Worm (Caenorhabditis elegans) whole organism, mixed stage, embryonic: ENCODE measurements around the gene lab-2.

Source experiments
- M03D4.4 ChIP-seq: sonication (generic microtip); optimal IDR thresholded peaks from 2 replicates; lab custom pipeline; 2017; ENCODE audit warnings: mild to moderate bottlenecking, missing genetic modification characterization, missing compliant biosample characterization
- blmp-1 ChIP-seq: fragments of 150-350 bp; optimal IDR thresholded peaks from 2 replicates; lab custom pipeline; 2014; ENCODE audit warnings: missing biosample characterization, missing genetic modification characterization
- ceh-39 ChIP-seq: fragments of 150-350 bp; optimal IDR thresholded peaks from 2 replicates; lab custom pipeline; 2014; ENCODE audit warnings: missing biosample characterization, missing genetic modification characterization
- ceh-83 ChIP-seq: fragments of 200-800 bp; sonication (Bioruptor generic); optimal IDR thresholded peaks from 2 replicates; lab custom pipeline; 2018; ENCODE audit warnings: mild to moderate bottlenecking, missing genetic modification characterization, missing compliant biosample characterization
- ces-1 ChIP-seq: fragments of 150-350 bp; optimal IDR thresholded peaks from 2 replicates; lab custom pipeline; 2014; ENCODE audit warnings: missing biosample characterization, missing genetic modification reagents, missing genetic modification characterization
- cnd-1 ChIP-seq: fragments of 200-800 bp; sonication (Bioruptor generic); optimal IDR thresholded peaks from 2 replicates; lab custom pipeline; 2018; ENCODE audit warnings: mild to moderate bottlenecking, missing genetic modification characterization, missing compliant biosample characterization
- drap-1 ChIP-seq: fragments of 200-800 bp; sonication (Bioruptor generic); optimal IDR thresholded peaks from 3 replicates; lab custom pipeline; 2018; ENCODE audit warnings: mild to moderate bottlenecking, missing genetic modification characterization, missing compliant biosample characterization
- elt-1 ChIP-seq: sonication (generic microtip); optimal IDR thresholded peaks from 2 replicates; lab custom pipeline; 2017; ENCODE audit warnings: missing genetic modification characterization, mild to moderate bottlenecking, missing compliant biosample characterization, antibody characterized with exemption, moderate library complexity, borderline replicate concordance; ENCODE audit not compliant: insufficient read depth
- elt-3 ChIP-seq: fragments of 150-350 bp; optimal IDR thresholded peaks from 2 replicates; lab custom pipeline; 2014; ENCODE audit warnings: missing biosample characterization, missing genetic modification characterization
- ham-2 ChIP-seq: fragments of 200-800 bp; sonication (Bioruptor generic); optimal IDR thresholded peaks from 2 replicates; lab custom pipeline; 2018; ENCODE audit warnings: mild to moderate bottlenecking, missing genetic modification characterization, missing compliant biosample characterization
- lin-32 ChIP-seq: fragments of 200-800 bp; sonication (Bioruptor generic); optimal IDR thresholded peaks from 2 replicates; lab custom pipeline; 2018; ENCODE audit warnings: mild to moderate bottlenecking, missing genetic modification characterization, missing compliant biosample characterization
- lsy-2 ChIP-seq: fragments of 150-350 bp; optimal IDR thresholded peaks from 2 replicates; lab custom pipeline; 2014; ENCODE audit warnings: missing biosample characterization, missing genetic modification characterization
- mab-5 ChIP-seq: fragments of 150-350 bp; optimal IDR thresholded peaks from 2 replicates; lab custom pipeline; 2014; ENCODE audit warnings: missing biosample characterization, missing genetic modification characterization
- mep-1 ChIP-seq: fragments of 150-350 bp; optimal IDR thresholded peaks from 2 replicates; lab custom pipeline; 2017; ENCODE audit warnings: missing biosample characterization, missing genetic modification reagents, missing genetic modification characterization, inconsistent platforms
- mls-2 ChIP-seq: sonication (generic microtip); optimal IDR thresholded peaks from 2 replicates; lab custom pipeline; 2016; ENCODE audit warnings: mild to moderate bottlenecking, missing genetic modification characterization, moderate library complexity, missing compliant biosample characterization
- nhr-12 ChIP-seq: fragments of 150-350 bp; optimal IDR thresholded peaks from 2 replicates; lab custom pipeline; 2014; ENCODE audit warnings: missing biosample characterization, missing genetic modification characterization
- nhr-2 ChIP-seq: fragments of 150-350 bp; optimal IDR thresholded peaks from 2 replicates; lab custom pipeline; 2014; ENCODE audit warnings: missing biosample characterization, missing genetic modification characterization
- nhr-237 ChIP-seq: fragments of 150-350 bp; optimal IDR thresholded peaks from 2 replicates; lab custom pipeline; 2014; ENCODE audit warnings: missing biosample characterization, missing genetic modification characterization
- nhr-28 ChIP-seq: fragments of 150-350 bp; optimal IDR thresholded peaks from 2 replicates; lab custom pipeline; 2014; ENCODE audit warnings: missing biosample characterization, missing genetic modification characterization
- nhr-76 ChIP-seq: sonication (generic microtip); optimal IDR thresholded peaks from 2 replicates; lab custom pipeline; 2017; ENCODE audit warnings: missing biosample characterization, missing genetic modification characterization
- pha-4 ChIP-seq: fragments of 150-350 bp; optimal IDR thresholded peaks from 2 replicates; lab custom pipeline; 2018; ENCODE audit warnings: missing biosample characterization, missing genetic modification reagents, missing genetic modification characterization
- sem-2 ChIP-seq: fragments of 200-800 bp; sonication (Bioruptor generic); optimal IDR thresholded peaks from 2 replicates; lab custom pipeline; 2018; ENCODE audit warnings: mild to moderate bottlenecking, missing genetic modification characterization, missing compliant biosample characterization
- snpc-4 ChIP-seq: fragments of 150-350 bp; optimal IDR thresholded peaks from 2 replicates; lab custom pipeline; 2014; ENCODE audit warnings: missing biosample characterization, missing genetic modification characterization
- tbx-8 ChIP-seq: fragments of 200-800 bp; sonication (Bioruptor generic); optimal IDR thresholded peaks from 2 replicates; lab custom pipeline; 2018; ENCODE audit warnings: mild to moderate bottlenecking, missing genetic modification characterization, moderate library complexity, missing compliant biosample characterization
- unc-120 ChIP-seq: sonication (generic microtip); optimal IDR thresholded peaks from 2 replicates; lab custom pipeline; 2017; ENCODE audit warnings: missing genetic modification characterization, missing compliant biosample characterization; ENCODE audit not compliant: poor library complexity, severe bottlenecking
- zip-8 ChIP-seq: fragments of 150-350 bp; optimal IDR thresholded peaks from 2 replicates; lab custom pipeline; 2014; ENCODE audit warnings: missing biosample characterization, missing genetic modification characterization
- ztf-11 ChIP-seq: fragments of 150-350 bp; optimal IDR thresholded peaks from 2 replicates; lab custom pipeline; 2014; ENCODE audit warnings: missing biosample characterization, missing genetic modification characterization

The lab-2 gene

DNA sequence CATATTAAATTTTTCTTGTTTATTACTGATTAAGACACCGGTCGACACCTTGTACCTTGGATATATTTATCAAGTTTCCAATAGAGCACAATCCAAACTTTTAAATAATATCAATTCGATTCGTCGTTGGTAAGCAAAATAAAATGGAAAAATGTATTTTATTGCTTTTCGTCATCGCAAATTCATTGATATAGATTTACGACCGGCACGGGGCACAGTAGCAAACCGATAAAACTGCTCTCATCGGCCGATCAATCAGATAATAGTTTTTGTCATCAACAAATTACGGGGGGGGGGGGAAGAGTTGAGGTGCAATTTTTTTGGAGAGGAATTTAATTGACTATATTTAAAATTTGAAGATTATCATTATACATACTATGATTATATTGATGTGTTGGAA is 6.1 kb downstream of the lab-2 start:
- TF ChIP-seq nhr-237 (no peak), ceh-39 (tag; lab: Kevin White, UChicago) (no peak), mep-1 (tag; lab: Kevin White, UChicago) (no peak), mls-2 (tag; lab: Kevin White, UChicago) (no peak), drap-1 (GFP tag; lab: Kevin White, UChicago) (no peak), nhr-76 (tag; lab: Kevin White, UChicago) (no peak), cnd-1 (tag; lab: Kevin White, UChicago) (no peak), sem-2 (GFP tag; lab: Kevin White, UChicago) (no peak), lsy-2 (tag; lab: Kevin White, UChicago) (no peak), ztf-11 (tag; lab: Kevin White, UChicago) (no peak), unc-120 (tag; lab: Kevin White, UChicago) (no peak), tbx-8 (GFP tag; lab: Kevin White, UChicago) (no peak), pha-4 (tag; lab: Kevin White, UChicago) (no peak), nhr-12 (tag; lab: Kevin White, UChicago) (no peak), nhr-2 (no peak), blmp-1 (tag; lab: Kevin White, UChicago) (no peak), elt-3 (no peak), nhr-28 (no peak)

DNA sequence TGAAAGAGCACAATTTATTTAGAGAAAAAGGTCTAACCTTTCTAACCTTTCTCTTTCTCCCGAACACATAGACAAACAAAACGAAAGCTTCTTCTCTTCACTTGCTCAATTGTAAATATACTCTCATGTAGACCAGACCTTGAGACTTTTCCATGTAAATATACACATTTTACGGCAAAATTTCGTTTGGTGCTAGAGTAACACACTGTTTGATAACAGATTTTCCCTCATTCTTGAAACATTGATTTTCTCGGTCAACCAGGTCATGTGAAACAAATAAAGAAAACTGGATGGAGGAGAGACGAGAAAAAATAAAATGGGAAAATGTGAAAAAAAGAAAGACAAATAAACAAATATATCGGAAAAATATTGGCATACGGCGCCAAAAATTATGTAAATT is 7.4 kb downstream of the lab-2 start:
- TF ChIP-seq ham-2 (GFP tag; lab: Kevin White, UChicago) (no peak), lsy-2 (tag; lab: Kevin White, UChicago) (no peak), pha-4 (tag; lab: Kevin White, UChicago) (peak; percentile 79)

DNA sequence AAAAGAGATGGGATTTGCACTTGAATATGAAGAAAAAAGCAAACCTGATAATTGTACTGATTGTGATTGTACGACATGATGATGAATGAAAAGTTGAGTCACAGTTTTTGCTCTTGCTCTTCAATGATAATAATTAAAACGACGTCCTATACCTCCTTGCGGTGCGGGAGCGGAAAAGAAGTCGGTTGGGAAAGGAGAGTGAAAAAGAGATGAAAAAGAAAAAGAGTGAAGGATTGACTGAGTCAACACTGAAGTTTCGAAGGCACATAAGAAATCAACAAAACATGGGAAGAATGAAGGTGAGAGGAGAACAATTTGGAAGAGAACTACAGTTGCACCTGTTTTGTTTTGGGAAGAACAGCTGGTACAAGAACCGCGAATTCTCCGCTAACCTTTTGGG is 10.0 kb downstream of the lab-2 start, which contains the start of gene F56C9.8:
TSS of gene F56C9.8 (minus strand) at position 120 of the 400 bp plus-strand sequence.
- no peak for TF ChIP-seq unc-120 (tag; lab: Kevin White, UChicago)
- TF ChIP-seq ztf-11 (tag; lab: Kevin White, UChicago) = no peak
- no peak for TF ChIP-seq elt-3
- no peak for TF ChIP-seq elt-1
- no peak for TF ChIP-seq lin-32 (GFP tag; lab: Kevin White, UChicago)
- TF ChIP-seq, all 35 proteins: peak for 0

DNA sequence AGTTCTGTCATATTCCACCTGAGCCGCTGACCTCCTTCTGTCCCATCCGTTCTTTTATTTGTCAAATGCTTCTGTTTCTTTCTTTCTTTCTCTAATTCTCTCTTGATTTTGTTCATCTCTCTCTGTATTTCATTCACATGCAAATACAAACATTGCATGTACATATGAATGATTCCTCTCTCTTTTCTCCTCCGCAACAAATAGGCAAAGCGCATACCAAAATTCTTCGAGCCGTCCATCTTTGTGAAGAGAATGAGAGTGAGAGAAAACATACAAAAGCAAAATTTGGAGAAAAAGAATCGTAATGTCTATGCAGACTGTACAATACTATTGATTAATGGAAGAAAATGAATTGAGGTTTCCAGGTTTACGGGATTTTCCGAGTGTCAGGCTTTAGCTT is 12.1 kb downstream of the lab-2 start:
- TF ChIP-seq sem-2 (GFP tag; lab: Kevin White, UChicago) = no peak
- TF ChIP-seq pha-4 (tag; lab: Kevin White, UChicago) = peak; percentile 83
- TF ChIP-seq, all 35 proteins: peak for 1

DNA sequence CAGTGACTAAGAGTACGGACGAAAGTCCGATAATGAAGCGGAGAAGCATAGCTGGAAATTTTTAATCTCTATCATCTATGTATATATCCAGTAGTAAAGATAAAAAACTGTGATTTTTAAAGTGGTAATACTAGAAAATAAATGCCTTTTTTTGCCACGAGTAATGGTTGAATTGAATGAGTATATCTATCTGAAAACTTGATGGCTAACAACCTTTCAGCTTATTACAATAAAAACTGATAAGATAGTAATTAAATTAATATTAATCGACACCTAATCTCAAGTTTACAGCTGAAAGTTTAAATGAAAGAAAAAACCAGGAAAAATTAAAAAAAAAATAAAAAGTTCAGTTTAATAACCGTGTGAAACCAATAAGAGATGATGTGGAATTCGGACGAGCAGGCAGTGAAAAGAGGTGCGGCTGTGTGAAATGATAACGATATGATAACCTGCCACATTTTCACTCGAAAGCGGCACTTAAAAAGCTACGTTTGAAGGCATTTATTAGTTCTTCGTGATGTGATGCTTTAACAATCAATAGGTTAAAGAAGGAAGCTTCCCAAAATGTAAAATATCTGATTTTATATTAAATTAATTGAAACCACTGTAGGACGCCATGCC is 14.4 kb downstream of the lab-2 start, which contains the start of gene nspg-6:
TSS of gene nspg-6 (minus strand) at position 51 of the 621 bp plus-strand sequence.
- no peak for TF ChIP-seq ceh-83
- no peak for TF ChIP-seq lsy-2 (tag; lab: Kevin White, UChicago)
- no peak for TF ChIP-seq M03D4.4 (tag; lab: Kevin White, UChicago)
- TF ChIP-seq mls-2 (tag; lab: Kevin White, UChicago) = no peak
- no peak for TF ChIP-seq ham-2 (GFP tag; lab: Kevin White, UChicago)

DNA sequence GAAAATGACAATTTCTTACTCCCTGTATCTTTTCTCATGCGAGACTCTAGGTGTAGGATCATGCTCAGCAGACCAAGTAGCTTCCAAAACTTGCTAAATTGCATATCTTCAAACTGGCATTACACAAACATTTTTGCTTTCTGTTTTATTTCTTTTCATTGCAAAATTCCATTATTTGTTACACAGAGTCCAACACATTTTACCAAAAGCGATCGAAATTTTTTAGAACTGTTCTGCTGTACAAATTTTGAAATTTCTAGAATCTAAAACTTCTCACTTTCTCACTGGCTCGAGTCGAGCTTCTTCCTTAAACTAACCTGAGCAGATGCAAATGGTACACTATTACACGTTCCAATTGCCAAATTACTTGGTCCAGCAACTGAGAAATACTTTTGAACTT is 14.9 kb downstream of the lab-2 start:
- TF ChIP-seq tbx-8 (GFP tag; lab: Kevin White, UChicago) (no peak), snpc-4 (tag; lab: Kevin White, UChicago) (no peak), M03D4.4 (tag; lab: Kevin White, UChicago) (no peak), nhr-2 (no peak), nhr-76 (tag; lab: Kevin White, UChicago) (no peak)

DNA sequence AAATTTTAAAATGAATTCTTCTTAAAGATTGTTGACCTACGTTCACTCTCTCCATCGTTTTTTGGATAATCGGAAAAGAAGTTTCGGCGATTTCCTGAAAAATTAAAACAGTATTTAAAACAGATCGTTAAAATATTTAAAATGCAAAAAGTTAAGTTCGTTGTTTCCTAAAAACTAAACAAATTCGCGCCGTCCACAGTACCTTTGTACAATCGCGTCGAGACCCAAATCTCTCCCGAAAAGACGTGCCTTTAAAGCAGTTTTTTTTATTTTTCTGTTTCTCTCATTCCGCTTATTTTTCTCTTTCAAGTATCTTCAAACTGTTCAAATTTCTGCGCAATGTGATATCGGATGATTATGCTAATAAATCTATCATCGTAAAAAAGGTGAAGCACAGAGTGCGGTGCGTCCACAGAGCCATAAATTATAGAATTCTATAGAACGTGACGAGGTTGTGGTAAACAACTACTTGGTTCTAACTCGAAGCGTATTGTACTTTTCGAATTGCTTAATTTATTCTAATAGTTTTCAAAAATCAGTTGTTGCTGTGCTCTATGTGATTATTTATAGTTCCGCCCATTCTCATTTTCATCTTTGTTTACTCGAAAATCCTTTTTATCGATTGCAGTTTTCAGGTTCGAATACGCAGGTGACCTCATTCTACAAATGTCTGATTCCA is 18.6 kb downstream of the lab-2 start, which contains the start of the genes F56C9.6 and F56C9.3:
TSS of gene F56C9.6 (minus strand) at position 112 of the 679 bp plus-strand sequence.
TSS of gene F56C9.3 (plus strand) at position 629 of the 679 bp plus-strand sequence.
- TF ChIP-seq ces-1 (GFP tag; lab: Kevin White, UChicago) (no peak), zip-8 (no peak), ceh-39 (tag; lab: Kevin White, UChicago) (no peak), mab-5 (tag; lab: Kevin White, UChicago) (no peak), lin-32 (GFP tag; lab: Kevin White, UChicago) (no peak)
